Worm (Caenorhabditis elegans) whole organism, early embryonic: ENCODE measurements around the gene sma-10.

Experiments used
- F13C5.2 ChIP-seq: sonication (generic microtip); optimal IDR thresholded peaks from 2 replicates; lab custom pipeline; 2017; ENCODE audit warnings: mild to moderate bottlenecking, missing genetic modification characterization, inconsistent platforms, missing compliant biosample characterization
- ama-1 ChIP-seq: fragments of 150-350 bp; optimal IDR thresholded peaks from 2 replicates; lab custom pipeline; 2014
- ceh-13 ChIP-seq: fragments of 200-800 bp; sonication (Bioruptor generic); optimal IDR thresholded peaks from 2 replicates; lab custom pipeline; 2018; ENCODE audit warnings: mild to moderate bottlenecking, missing genetic modification characterization, missing compliant biosample characterization
- ceh-36 ChIP-seq: sonication (generic microtip); optimal IDR thresholded peaks from 2 replicates; lab custom pipeline; 2016; ENCODE audit warnings: missing genetic modification characterization, inconsistent platforms, missing compliant biosample characterization
- ets-7 ChIP-seq: sonication (generic microtip); optimal IDR thresholded peaks from 2 replicates; lab custom pipeline; 2016; ENCODE audit warnings: missing genotype, missing genetic modification characterization, missing compliant biosample characterization
- flt-1 ChIP-seq: fragments of 200-800 bp; sonication (Bioruptor generic); IDR thresholded peaks from 2 replicates; pipeline ENCODE4 v1.3.6; 2022; ENCODE audit warnings: missing genetic modification characterization, missing compliant biosample characterization
- hnd-1 ChIP-seq: sonication (generic microtip); optimal IDR thresholded peaks from 2 replicates; lab custom pipeline; 2016; ENCODE audit warnings: missing genetic modification characterization, missing compliant biosample characterization
- pes-1 ChIP-seq: fragments of 200-800 bp; sonication (Bioruptor generic); IDR thresholded peaks from 2 replicates; pipeline ENCODE4 v1.3.6; 2022; ENCODE audit warnings: missing genetic modification reagents, missing genetic modification characterization, missing compliant biosample characterization
- scrt-1 ChIP-seq: fragments of 200-800 bp; sonication (Bioruptor generic); IDR thresholded peaks from 2 replicates; pipeline ENCODE4 v1.3.6; 2022; ENCODE audit warnings: missing genetic modification characterization, missing compliant biosample characterization
- sea-1 ChIP-seq: fragments of 200-800 bp; sonication (Bioruptor generic); conservative IDR thresholded peaks from 2 replicates; pipeline ENCODE4 v1.3.6; 2022; ENCODE audit warnings: missing genetic modification characterization, missing compliant biosample characterization

- TF ChIP-seq ama-1 (no peak), ets-7 (tag; lab: Kevin White, UChicago) (no peak), F13C5.2 (tag; lab: Kevin White, UChicago) (no peak), hnd-1 (tag; lab: Kevin White, UChicago) (no peak), flt-1 (GFP tag; lab: Robert Waterston, UW) (no peak), pes-1 (no peak), ceh-13 (GFP tag; lab: Kevin White, UChicago) (no peak), ceh-36 (tag; lab: Kevin White, UChicago) (no peak), scrt-1 (no peak), sea-1 (GFP tag; lab: Robert Waterston, UW) (no peak)
Measured at ce11 chrIV:299190-299589, 25.0 kb downstream of the sma-10 start.
